Fruit fly (Drosophila melanogaster) Kc167 (cell line): ENCODE data around the gene Galphai.

ENCODE experiments used
- Sin3A ChIP-seq: fragments of >200 bp; optimal IDR thresholded peaks from 2 replicates; lab custom pipeline; 2018; ENCODE audit warnings: missing external identifiers
- h ChIP-seq: fragments of >200 bp; optimal IDR thresholded peaks from 3 replicates; lab custom pipeline; 2018; ENCODE audit warnings: missing external identifiers
- insv ChIP-seq: fragments of >200 bp; optimal IDR thresholded peaks from 3 replicates; lab custom pipeline; 2018; ENCODE audit warnings: missing external identifiers
- psq ChIP-seq: fragments of >200 bp; optimal IDR thresholded peaks from 2 replicates; lab custom pipeline; 2017; ENCODE audit warnings: missing external identifiers
- ttk ChIP-seq: sonication (Bioruptor generic); optimal IDR thresholded peaks from 2 replicates; lab custom pipeline; 2017; ENCODE audit warnings: missing external identifiers

DNA sequence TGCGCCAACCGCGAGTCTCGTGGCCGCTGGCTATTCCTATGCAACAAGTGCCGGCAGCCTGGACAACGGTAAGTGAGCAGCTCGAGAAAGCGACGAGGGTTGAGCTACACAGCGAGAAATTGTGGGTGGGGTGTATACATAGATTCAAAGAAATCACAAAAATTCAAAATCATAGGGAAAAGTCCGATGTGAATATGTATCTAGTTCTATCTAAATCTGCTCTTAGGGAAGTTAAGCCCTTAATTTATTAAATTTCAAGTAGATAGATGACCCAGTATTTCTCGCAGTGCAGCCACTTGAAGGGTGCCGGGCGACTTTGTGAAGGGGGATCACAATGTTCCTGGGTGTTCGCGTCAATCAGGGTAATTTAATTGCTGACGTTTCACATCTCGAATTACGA, 13.5 kb upstream of the Galphai start:
- TF ChIP-seq ttk (no peak), insv (lab: Kevin White, UChicago) (no peak), Sin3A (no peak), psq (lab: Kevin White, UChicago) (no peak), h (lab: Kevin White, UChicago) (no peak)
